Worm (Caenorhabditis elegans) whole organism, L2 larva: ENCODE measurements around the gene ist-1.

Experiments
- C34F6.9 ChIP-seq: fragments of 150-350 bp; optimal IDR thresholded peaks from 2 replicates; lab custom pipeline; 2014; ENCODE audit warnings: missing biosample characterization, missing genetic modification characterization
- F13H6.1 ChIP-seq: sonication (generic microtip); optimal IDR thresholded peaks from 2 replicates; lab custom pipeline; 2016; ENCODE audit warnings: missing genetic modification characterization, missing compliant biosample characterization
- aly-2 ChIP-seq: fragments of 150-350 bp; optimal IDR thresholded peaks from 2 replicates; lab custom pipeline; 2014; ENCODE audit warnings: missing biosample characterization, missing genetic modification characterization
- ama-1 ChIP-seq: fragments of 150-350 bp; optimal IDR thresholded peaks from 2 replicates; lab custom pipeline; 2018; ENCODE audit warnings: inconsistent platforms
- blmp-1 ChIP-seq: sonication (generic microtip); optimal IDR thresholded peaks from 2 replicates; lab custom pipeline; 2017; ENCODE audit warnings: missing genetic modification characterization, mild to moderate bottlenecking, missing compliant biosample characterization, antibody characterized with exemption, moderate library complexity; ENCODE audit not compliant: insufficient read depth
- ceh-16 ChIP-seq: fragments of 150-350 bp; optimal IDR thresholded peaks from 2 replicates; lab custom pipeline; 2014; ENCODE audit warnings: missing biosample characterization, missing genetic modification characterization
- ceh-82 ChIP-seq: fragments of 150-350 bp; optimal IDR thresholded peaks from 2 replicates; lab custom pipeline; 2014; ENCODE audit warnings: missing biosample characterization, missing genetic modification characterization
- crh-2 ChIP-seq: sonication (generic microtip); optimal IDR thresholded peaks from 2 replicates; lab custom pipeline; 2017; ENCODE audit warnings: missing biosample characterization, missing genetic modification characterization
- dmd-4 ChIP-seq: sonication (generic microtip); optimal IDR thresholded peaks from 2 replicates; lab custom pipeline; 2017; ENCODE audit warnings: missing biosample characterization, missing genetic modification characterization
- elt-3 ChIP-seq: sonication (generic microtip); optimal IDR thresholded peaks from 2 replicates; lab custom pipeline; 2017; ENCODE audit warnings: missing biosample characterization, missing genetic modification characterization
- fos-1 ChIP-seq: fragments of 150-350 bp; optimal IDR thresholded peaks from 2 replicates; lab custom pipeline; 2014; ENCODE audit warnings: missing biosample characterization, missing genetic modification characterization
- lin-13 ChIP-seq: fragments of 150-350 bp; optimal IDR thresholded peaks from 2 replicates; lab custom pipeline; 2014; ENCODE audit warnings: missing biosample characterization, missing genetic modification reagents, missing genetic modification characterization
- lin-39 ChIP-seq: fragments of 150-350 bp; optimal IDR thresholded peaks from 2 replicates; lab custom pipeline; 2014; ENCODE audit warnings: missing biosample characterization, missing genetic modification reagents, missing genetic modification characterization
- lsy-2 ChIP-seq, 2 experiments: fragments of 150-350 bp in 1 of 2; sonication (generic microtip) in 1 of 2; optimal IDR thresholded peaks; 2 replicates each; lab custom pipeline; 2014 to 2017; ENCODE audit warnings: missing biosample characterization in 2 of 2, missing genetic modification characterization in 2 of 2
- nhr-10 ChIP-seq: sonication (generic microtip); optimal IDR thresholded peaks from 2 replicates; lab custom pipeline; 2017; ENCODE audit warnings: missing biosample characterization, missing genetic modification characterization
- nhr-11 ChIP-seq: fragments of 150-350 bp; optimal IDR thresholded peaks from 2 replicates; lab custom pipeline; 2014; ENCODE audit warnings: missing biosample characterization, missing genetic modification characterization
- nhr-12 ChIP-seq: fragments of 150-350 bp; optimal IDR thresholded peaks from 2 replicates; lab custom pipeline; 2014; ENCODE audit warnings: missing biosample characterization, missing genetic modification characterization
- nhr-129 ChIP-seq: fragments of 150-350 bp; optimal IDR thresholded peaks from 2 replicates; lab custom pipeline; 2014; ENCODE audit warnings: missing biosample characterization, missing genetic modification characterization
- nhr-21 ChIP-seq: fragments of 150-350 bp; optimal IDR thresholded peaks from 2 replicates; lab custom pipeline; 2014; ENCODE audit warnings: missing biosample characterization, missing genetic modification characterization
- nhr-23 ChIP-seq: fragments of 150-350 bp; optimal IDR thresholded peaks from 2 replicates; lab custom pipeline; 2014; ENCODE audit warnings: missing biosample characterization, missing genetic modification reagents, missing genetic modification characterization
- nhr-25 ChIP-seq: fragments of 150-350 bp; sonication (generic microtip); optimal IDR thresholded peaks from 3 replicates; lab custom pipeline; 2014; ENCODE audit warnings: missing biosample characterization, missing genetic modification characterization
- nhr-6 ChIP-seq: fragments of 150-350 bp; optimal IDR thresholded peaks from 2 replicates; lab custom pipeline; 2014; ENCODE audit warnings: missing biosample characterization, missing genetic modification characterization
- sem-4 ChIP-seq: fragments of 150-350 bp; optimal IDR thresholded peaks from 2 replicates; lab custom pipeline; 2014; ENCODE audit warnings: missing biosample characterization, missing genetic modification reagents, missing genetic modification characterization
- sma-3 ChIP-seq: sonication (generic microtip); optimal IDR thresholded peaks from 2 replicates; lab custom pipeline; 2016; ENCODE audit warnings: missing genetic modification reagents, missing genetic modification characterization, missing compliant biosample characterization
- sma-9 ChIP-seq, 2 experiments: fragments of 150-350 bp in 1 of 2; sonication (generic microtip) in 1 of 2; optimal IDR thresholded peaks; 2 replicates each; lab custom pipeline; 2014 to 2016; ENCODE audit warnings: missing genetic modification characterization in 2 of 2, mild to moderate bottlenecking in 1 of 2, missing biosample characterization in 1 of 2, missing compliant biosample characterization in 1 of 2, missing genetic modification reagents in 1 of 2, moderate library complexity in 1 of 2
- snpc-4 ChIP-seq: fragments of 150-350 bp; optimal IDR thresholded peaks from 2 replicates; lab custom pipeline; 2014; ENCODE audit warnings: missing biosample characterization, missing genetic modification characterization
- unc-55 ChIP-seq: fragments of 150-350 bp; sonication (generic microtip); optimal IDR thresholded peaks from 3 replicates; lab custom pipeline; 2014; ENCODE audit warnings: missing biosample characterization, missing genetic modification reagents, missing genetic modification characterization
- ztf-11 ChIP-seq: sonication (generic microtip); optimal IDR thresholded peaks from 2 replicates; lab custom pipeline; 2017; ENCODE audit warnings: missing biosample characterization, missing genetic modification characterization

Gene ist-1

ce11 chrX:7149670-7150069 is 23.2 kb downstream of the ist-1 start:
- TF ChIP-seq lsy-2 (tag; optimal IDR thresholded peaks at IDR 0.05; lab: Kevin White, UChicago): no peak
- no peak for TF ChIP-seq ceh-82 (tag; lab: Kevin White, UChicago)
- TF ChIP-seq F13H6.1 (tag; lab: Kevin White, UChicago): no peak
- no peak for TF ChIP-seq nhr-10 (tag; lab: Kevin White, UChicago)

- no peak for TF ChIP-seq sma-3
- TF ChIP-seq crh-2 (tag; lab: Kevin White, UChicago): no peak
- no peak for TF ChIP-seq fos-1 (tag; lab: Kevin White, UChicago)
- no peak for TF ChIP-seq ztf-11 (tag; lab: Kevin White, UChicago)
- TF ChIP-seq, all 48 proteins: peak for 0
These were observed 24.9 kb downstream of the ist-1 start, which contains the start of gene lam-2 for ce11 chrX:7151189-7151857. TSS of gene lam-2 (minus strand) at chrX:7151239.

ce11 chrX:7151976-7152528 is 25.6 kb downstream of the ist-1 start:
- no peak for TF ChIP-seq nhr-12 (tag; lab: Kevin White, UChicago)

- TF ChIP-seq F13H6.1 (tag; lab: Kevin White, UChicago) (peak; percentile 49), nhr-11 (tag; lab: Kevin White, UChicago) (no peak), nhr-129 (tag; lab: Kevin White, UChicago) (peak; percentile 9)
These were observed 27.0 kb downstream of the ist-1 start for ce11 chrX:7153460-7153859.

- TF ChIP-seq aly-2 (tag; lab: Kevin White, UChicago) (no peak), fos-1 (tag; lab: Kevin White, UChicago) (no peak), sma-9 (GFP tag; optimal IDR thresholded peaks at IDR 0.05; lab: Kevin White, UChicago) (no peak), sma-9 (tag; optimal IDR thresholded peaks at IDR 0.05; lab: Kevin White, UChicago) (no peak), snpc-4 (tag; lab: Kevin White, UChicago) (no peak), lin-13 (no peak), nhr-12 (tag; lab: Kevin White, UChicago) (no peak), nhr-23 (tag; lab: Kevin White, UChicago) (no peak), nhr-21 (tag; lab: Kevin White, UChicago) (no peak), ceh-16 (tag; lab: Kevin White, UChicago) (no peak), elt-3 (tag; lab: Kevin White, UChicago) (no peak), nhr-6 (no peak), lin-39 (no peak), ama-1 (no peak), dmd-4 (no peak), unc-55 (no peak), C34F6.9 (no peak), nhr-129 (tag; lab: Kevin White, UChicago) (no peak)
These were observed 29.4 kb downstream of the ist-1 start, which contains the start of gene C54D1.7 for ce11 chrX:7155879-7156278. TSS of gene C54D1.7 (minus strand) at chrX:7156035.

- TF ChIP-seq nhr-25: peak; percentile 19
- peak; percentile 24 for TF ChIP-seq blmp-1 (tag; lab: Kevin White, UChicago)
- TF ChIP-seq nhr-10 (tag; lab: Kevin White, UChicago): no peak
- TF ChIP-seq, all 48 proteins: peak for 2
These were observed 31.0 kb downstream of the ist-1 start for ce11 chrX:7157483-7157882.

ce11 chrX:7158736-7159135 is 32.3 kb downstream of the ist-1 start, which contains the start of gene pgp-10:
TSS of gene pgp-10 (plus strand) at chrX:7159036.
- TF ChIP-seq sem-4 (tag; lab: Kevin White, UChicago) (no peak), crh-2 (tag; lab: Kevin White, UChicago) (no peak)
